Fruit fly (Drosophila melanogaster): ENCODE measurements around the gene CG32795.

Gene CG32795

dm6 chrX:2787267-2787666 lies 3.1 kb downstream of the CG32795 start (continued):
- TF ChIP-seq NC2β (GFP tag; optimal IDR thresholded peaks at IDR 0.05): no peak
- peak in 1 of 2 experiments; percentile 86 for TF ChIP-seq Hr78 (GFP tag; optimal IDR thresholded peaks at IDR 0.05)
- no peak for TF ChIP-seq tup (GFP tag; optimal IDR thresholded peaks at IDR 0.05)
- TF ChIP-seq CG7556 (GFP tag; optimal IDR thresholded peaks at IDR 0.05): peak; percentile 89
- peak; percentile 60 for TF ChIP-seq bab2 (GFP tag; optimal IDR thresholded peaks at IDR 0.05)
- no peak for TF ChIP-seq Neu2 (GFP tag; optimal IDR thresholded peaks at IDR 0.05; ENCODE audit: borderline replicate concordance)
- peak; percentile 88 for TF ChIP-seq CG18599 (GFP tag; optimal IDR thresholded peaks at IDR 0.05)
- TF ChIP-seq slp2 (GFP tag; optimal IDR thresholded peaks at IDR 0.05): peak; percentile 46
- TF ChIP-seq Drgx (GFP tag; IDR thresholded peaks at IDR 0.05): peak; percentile 86
- TF ChIP-seq CG8359 (GFP tag; optimal IDR thresholded peaks at IDR 0.05; ENCODE audit: borderline replicate concordance): peak; percentile 62
- TF ChIP-seq CG6683 (GFP tag; optimal IDR thresholded peaks at IDR 0.05): peak; percentile 73
- TF ChIP-seq CG10979 (tag; optimal IDR thresholded peaks at IDR 0.05): peak; percentile 83
- peak; percentile 86 for TF ChIP-seq lmd (GFP tag; IDR thresholded peaks at IDR 0.05)
- peak; percentile 81 for TF ChIP-seq Vsx1 (GFP tag; optimal IDR thresholded peaks at IDR 0.05)
- TF ChIP-seq ci (GFP tag; IDR thresholded peaks at IDR 0.05): peak; percentile 79; the same call in 2 of the 3 replicates
- TF ChIP-seq Hmr (GFP tag; optimal IDR thresholded peaks at IDR 0.05): peak; percentile 86
- TF ChIP-seq lola (GFP tag; optimal IDR thresholded peaks at IDR 0.05): peak in 1 of 3 experiments; percentile 65
- peak; percentile 83 for TF ChIP-seq Rfx (GFP tag; IDR thresholded peaks at IDR 0.05)
- TF ChIP-seq Hey (tag; optimal IDR thresholded peaks at IDR 0.05): peak; percentile 11
- TF ChIP-seq CG11093 (GFP tag; IDR thresholded peaks at IDR 0.05): peak; percentile 79; the same call in 2 of the 3 replicates
- no peak for TF ChIP-seq pita (GFP tag; optimal IDR thresholded peaks at IDR 0.05)
- peak; percentile 65 for TF ChIP-seq CG10274 (GFP tag; optimal IDR thresholded peaks at IDR 0.05)
- TF ChIP-seq shn (GFP tag; optimal IDR thresholded peaks at IDR 0.05): peak; percentile 69
- TF ChIP-seq CG8478 (optimal IDR thresholded peaks at IDR 0.05): no peak
- TF ChIP-seq Dfd (GFP tag; optimal IDR thresholded peaks at IDR 0.05): no peak
- TF ChIP-seq CG4854 (GFP tag; optimal IDR thresholded peaks at IDR 0.05): peak; percentile 79
- peak; percentile 71 for TF ChIP-seq CG17568 (GFP tag; optimal IDR thresholded peaks at IDR 0.05)
- peak; percentile 61 for TF ChIP-seq pho (GFP tag; optimal IDR thresholded peaks at IDR 0.05)
- TF ChIP-seq Hr3 (GFP tag; optimal IDR thresholded peaks at IDR 0.05): peak; percentile 83
- TF ChIP-seq ash1 (GFP tag; optimal IDR thresholded peaks at IDR 0.05): no peak
- peak; percentile 90 for TF ChIP-seq Meics (GFP tag; optimal IDR thresholded peaks at IDR 0.05)
- TF ChIP-seq ranshi (GFP tag; IDR thresholded peaks at IDR 0.05): peak; percentile 71; the same call in 1 of the 2 replicates
- no peak for TF ChIP-seq CG9876 (GFP tag; optimal IDR thresholded peaks at IDR 0.05)
- no peak for TF ChIP-seq tll (GFP tag; optimal IDR thresholded peaks at IDR 0.05)
- TF ChIP-seq dysf (GFP tag; IDR thresholded peaks at IDR 0.05): peak; percentile 91
- TF ChIP-seq dpn (GFP tag; optimal IDR thresholded peaks at IDR 0.05): peak; percentile 74 to 76
- TF ChIP-seq trh (GFP tag; optimal IDR thresholded peaks at IDR 0.05): peak; percentile 57
- peak; percentile 41 for TF ChIP-seq CG8944 (GFP tag; optimal IDR thresholded peaks at IDR 0.05)
- peak; percentile 90 for TF ChIP-seq CG6689 (GFP tag; IDR thresholded peaks at IDR 0.05)
- TF ChIP-seq BEAF-32 (GFP tag; optimal IDR thresholded peaks at IDR 0.05): no peak
- TF ChIP-seq lbe (GFP tag; optimal IDR thresholded peaks at IDR 0.05): peak; percentile 69
- TF ChIP-seq CG5180 (GFP tag; optimal IDR thresholded peaks at IDR 0.05): peak; percentile 75
- TF ChIP-seq CG11560 (tag; IDR thresholded peaks at IDR 0.05): 0 out of 3 replicates have a peak, but pooled peaks have one; percentile 54
- TF ChIP-seq Asciz (GFP tag; optimal IDR thresholded peaks at IDR 0.05): peak; percentile 85
- TF ChIP-seq ab (GFP tag; optimal IDR thresholded peaks at IDR 0.05): peak; percentile 52
- peak; percentile 91 for TF ChIP-seq phol (tag; optimal IDR thresholded peaks at IDR 0.05)
- TF ChIP-seq otp (GFP tag; IDR thresholded peaks at IDR 0.05): peak; percentile 57; the same call in 1 of the 3 replicates
- peak; percentile 81 for TF ChIP-seq Ada2b (GFP tag; IDR thresholded peaks at IDR 0.05)
- peak; percentile 17 for TF ChIP-seq dm (GFP tag; optimal IDR thresholded peaks at IDR 0.05)
- peak; percentile 59 for TF ChIP-seq CG1647 (GFP tag; optimal IDR thresholded peaks at IDR 0.05)

Measured in whole organism, embryonic.